Worm (Caenorhabditis elegans): Measurements from ENCODE around the gene Y75B8A.6.

ce11 chrIII:12155759-12156158 is 25.6 kb upstream of the Y75B8A.6 start:
- no peak for TF ChIP-seq mep-1 (tag; optimal IDR thresholded peaks at IDR 0.05)
- TF ChIP-seq bed-3 (GFP tag; optimal IDR thresholded peaks at IDR 0.05), result no peak
